Worm (Caenorhabditis elegans): Measurements from ENCODE around the gene T28A11.18.

- TF ChIP-seq elt-1 (tag; optimal IDR thresholded peaks at IDR 0.05; ENCODE audit: borderline replicate concordance, insufficient read depth) (no peak), snpc-4 (tag; optimal IDR thresholded peaks at IDR 0.05) (no peak), unc-62 (GFP tag; optimal IDR thresholded peaks at IDR 0.05) (no peak), lin-13 (tag; optimal IDR thresholded peaks at IDR 0.05) (no peak), nhr-76 (tag; optimal IDR thresholded peaks at IDR 0.05) (no peak), drap-1 (GFP tag; optimal IDR thresholded peaks at IDR 0.05) (no peak), elt-3 (tag; optimal IDR thresholded peaks at IDR 0.05) (no peak), blmp-1 (tag; optimal IDR thresholded peaks at IDR 0.05) (no peak), mep-1 (tag; optimal IDR thresholded peaks at IDR 0.05) (no peak), nhr-12 (tag; optimal IDR thresholded peaks at IDR 0.05) (no peak), cnd-1 (tag; optimal IDR thresholded peaks at IDR 0.05) (no peak), nhr-28 (tag; optimal IDR thresholded peaks at IDR 0.05) (no peak), hlh-1 (tag; optimal IDR thresholded peaks at IDR 0.05) (no peak)
Measured at ce11 chrV:3218604-3219003, 49.2 kb downstream of the T28A11.18 start.
